Fruit fly (Drosophila melanogaster): ENCODE results near the gene ppk10.

Gene ppk10

dm6 chr2L:10474268-10474678 is 22.1 kb upstream of the ppk10 start, which contains the start of gene RluA-1 (continued):
- TF ChIP-seq CG18262 (tag; optimal IDR thresholded peaks at IDR 0.05) (peak; percentile 100), CG8944 (GFP tag; optimal IDR thresholded peaks at IDR 0.05) (peak; percentile 88), CG12104 (GFP tag; optimal IDR thresholded peaks at IDR 0.05) (peak; percentile 99), az2 (GFP tag; optimal IDR thresholded peaks at IDR 0.05) (peak; percentile 100), Optix (GFP tag; IDR thresholded peaks at IDR 0.05) (peak; percentile 99), Eip74EF (GFP tag; optimal IDR thresholded peaks at IDR 0.05) (peak in 1 of 2 experiments; percentile 99), CG6272 (GFP tag; IDR thresholded peaks at IDR 0.05) (peak; percentile 99), CG15011 (GFP tag; optimal IDR thresholded peaks at IDR 0.05) (peak; percentile 98), wdn (GFP tag; IDR thresholded peaks at IDR 0.05) (peak; percentile 99), tio (GFP tag; optimal IDR thresholded peaks at IDR 0.05) (peak; percentile 98), Sry-β (GFP tag; optimal IDR thresholded peaks at IDR 0.05) (peak; percentile 79), CG5245 (GFP tag; optimal IDR thresholded peaks at IDR 0.05) (peak; percentile 99), Hey (tag; optimal IDR thresholded peaks at IDR 0.05) (peak; percentile 89), esg (GFP tag; conservative IDR thresholded peaks at IDR 0.05) (peak; percentile 98), Dbx (GFP tag; IDR thresholded peaks at IDR 0.05) (peak; percentile 90), gsb-n (tag; optimal IDR thresholded peaks at IDR 0.05) (peak; percentile 100), ERR (GFP tag; optimal IDR thresholded peaks at IDR 0.05) (peak; percentile 85), Asciz (GFP tag; optimal IDR thresholded peaks at IDR 0.05) (peak; percentile 99), CG12219 (GFP tag; optimal IDR thresholded peaks at IDR 0.05) (peak; percentile 99), CG5953 (GFP tag; IDR thresholded peaks at IDR 0.05) (peak; percentile 96), CG10959 (GFP tag; IDR thresholded peaks at IDR 0.05) (peak; percentile 91), CG11695 (GFP tag; IDR thresholded peaks at IDR 0.05) (peak; percentile 99), Side (GFP tag; optimal IDR thresholded peaks at IDR 0.05) (peak; percentile 89), bcd (GFP tag; optimal IDR thresholded peaks at IDR 0.05) (peak; percentile 99), Myb (GFP tag; optimal IDR thresholded peaks at IDR 0.05) (peak; percentile 70), dan (GFP tag; IDR thresholded peaks at IDR 0.05) (peak; percentile 97), Kr (GFP tag; optimal IDR thresholded peaks at IDR 0.05) (peak; percentile 92), chinmo (GFP tag; IDR thresholded peaks at IDR 0.05; ENCODE audit: partially characterized antibody) (peak; percentile 73; the same call in 2 of the 4 replicates), CoRest (tag; optimal IDR thresholded peaks at IDR 0.05) (peak; percentile 100), sisA (GFP tag; IDR thresholded peaks at IDR 0.05) (peak; percentile 90; the same call in 1 of the 2 replicates), twi (tag; optimal IDR thresholded peaks at IDR 0.05) (peak; percentile 99), vnd (GFP tag; IDR thresholded peaks at IDR 0.05; ENCODE audit: partially characterized antibody) (no peak; the same call in 1 of the 3 replicates), unpg (GFP tag; optimal IDR thresholded peaks at IDR 0.05) (peak; percentile 100), CG8388 (GFP tag; optimal IDR thresholded peaks at IDR 0.05) (peak; percentile 99), CG4424 (GFP tag; optimal IDR thresholded peaks at IDR 0.05) (peak; percentile 99), salm (tag; optimal IDR thresholded peaks at IDR 0.05) (peak; percentile 99), fu2 (GFP tag; optimal IDR thresholded peaks at IDR 0.05) (peak; percentile 86), CG8765 (GFP tag; IDR thresholded peaks at IDR 0.05) (peak; percentile 98), CG15479 (GFP tag; optimal IDR thresholded peaks at IDR 0.05) (peak; percentile 77), CG10209 (GFP tag; optimal IDR thresholded peaks at IDR 0.05) (peak; percentile 99), CG7357 (GFP tag; IDR thresholded peaks at IDR 0.05) (peak; percentile 97), Hmr (GFP tag; optimal IDR thresholded peaks at IDR 0.05) (peak; percentile 99), Dip3 (GFP tag; optimal IDR thresholded peaks at IDR 0.05) (peak; percentile 77), CG1024 (GFP tag; IDR thresholded peaks at IDR 0.05) (peak; percentile 82), Meics (GFP tag; optimal IDR thresholded peaks at IDR 0.05) (peak; percentile 99), corto (GFP tag; optimal IDR thresholded peaks at IDR 0.05) (peak; percentile 60), Hr78 (GFP tag; optimal IDR thresholded peaks at IDR 0.05) (peak in 1 of 2 experiments; percentile 96), grn (GFP tag; optimal IDR thresholded peaks at IDR 0.05) (peak; percentile 91), crp (GFP tag; optimal IDR thresholded peaks at IDR 0.05) (peak; percentile 29 to 75), exex (tag; optimal IDR thresholded peaks at IDR 0.05) (peak; percentile 92)

Measured in whole organism, embryonic.